Fruit fly (Drosophila melanogaster): ENCODE results near the gene CG13297.
"Not testable (repeated sequence)": the region's sequence is repeated elsewhere in the genome, so short reads cannot be mapped to it uniquely, and the experiment has no call there.

The CG13297 gene

dm6 chr3L:6160514-6160913 is 3.3 kb upstream of the CG13297 start, which contains the start of gene Cpr65Az:
Gene Cpr65Az (plus strand): TSS chr3L:6160814.
- TF ChIP-seq pan (optimal IDR thresholded peaks at IDR 0.05) = no peak
- TF ChIP-seq foxo (GFP tag; optimal IDR thresholded peaks at IDR 0.05) = no peak
- TF ChIP-seq Myc (optimal IDR thresholded peaks at IDR 0.05) = no peak
- TF ChIP-seq Dfd (GFP tag; optimal IDR thresholded peaks at IDR 0.05) = no peak
- no peak for TF ChIP-seq sage (GFP tag; optimal IDR thresholded peaks at IDR 0.05)
- no peak for TF ChIP-seq Sp1 (GFP tag; optimal IDR thresholded peaks at IDR 0.05)

- TF ChIP-seq Hr83 (GFP tag; optimal IDR thresholded peaks at IDR 0.05; ENCODE audit: poor library complexity, severe bottlenecking) = no peak
- no peak for TF ChIP-seq fru (GFP tag; optimal IDR thresholded peaks at IDR 0.05)
- no peak for TF ChIP-seq HLH106 (tag; optimal IDR thresholded peaks at IDR 0.05)
- TF ChIP-seq h (GFP tag; optimal IDR thresholded peaks at IDR 0.05) = no peak
- no peak for TF ChIP-seq dsf (GFP tag; optimal IDR thresholded peaks at IDR 0.05; ENCODE audit: borderline replicate concordance)
- TF ChIP-seq Vsx2 (GFP tag; optimal IDR thresholded peaks at IDR 0.05; ENCODE audit: partially characterized antibody) = no peak
- no peak for TF ChIP-seq lola (GFP tag; optimal IDR thresholded peaks at IDR 0.05)
Observed at dm6 chr3L:6159863-6160262, 2.7 kb upstream of the CG13297 start.

dm6 chr3L:6158530-6158929 is 1.4 kb upstream of the CG13297 start, which contains the start of gene Cpr65Ay:
Gene Cpr65Ay (minus strand): TSS chr3L:6158630.
- TF ChIP-seq Hnf4 (GFP tag; optimal IDR thresholded peaks at IDR 0.05) (no peak), pan (optimal IDR thresholded peaks at IDR 0.05) (no peak), sage (GFP tag; optimal IDR thresholded peaks at IDR 0.05) (no peak)

- TF ChIP-seq CG32264 (GFP tag; optimal IDR thresholded peaks at IDR 0.05) = no peak
- peak; percentile 72 for TF ChIP-seq Rel (GFP tag; optimal IDR thresholded peaks at IDR 0.05)
- no peak for TF ChIP-seq Rel (tag; optimal IDR thresholded peaks at IDR 0.05)
- no peak for TF ChIP-seq Myc (optimal IDR thresholded peaks at IDR 0.05)
- TF ChIP-seq pan (optimal IDR thresholded peaks at IDR 0.05) = no peak
- no peak for TF ChIP-seq brk (GFP tag; optimal IDR thresholded peaks at IDR 0.05)
- peak; percentile 41 for TF ChIP-seq Sp1 (GFP tag; optimal IDR thresholded peaks at IDR 0.05)
- no peak for TF ChIP-seq OdsH (GFP tag; optimal IDR thresholded peaks at IDR 0.05)
- TF ChIP-seq Vsx2 (GFP tag; optimal IDR thresholded peaks at IDR 0.05; ENCODE audit: partially characterized antibody) = no peak
- TF ChIP-seq tai (GFP tag; optimal IDR thresholded peaks at IDR 0.05) = no peak
- peak; percentile 44 for TF ChIP-seq CrebA (GFP tag; optimal IDR thresholded peaks at IDR 0.05; ENCODE audit: borderline replicate concordance)
- no peak for TF ChIP-seq dsf (GFP tag; optimal IDR thresholded peaks at IDR 0.05; ENCODE audit: borderline replicate concordance)
- no peak for TF ChIP-seq br (GFP tag; optimal IDR thresholded peaks at IDR 0.05)
- no peak for TF ChIP-seq sv (GFP tag; optimal IDR thresholded peaks at IDR 0.05)
Observed at dm6 chr3L:6154951-6155394, 2.2 kb downstream of the CG13297 start.

dm6 chr3L:6152531-6152930 is 4.6 kb downstream of the CG13297 start, which contains the start of gene Acp65Aa:
Gene Acp65Aa (minus strand): TSS chr3L:6152745.
- no peak for TF ChIP-seq dmrt93B (GFP tag; optimal IDR thresholded peaks at IDR 0.05)
- TF ChIP-seq rgr (GFP tag; optimal IDR thresholded peaks at IDR 0.05) = no peak
- TF ChIP-seq CG32264 (GFP tag; optimal IDR thresholded peaks at IDR 0.05) = no peak
- TF ChIP-seq CrebA (GFP tag; optimal IDR thresholded peaks at IDR 0.05; ENCODE audit: borderline replicate concordance) = no peak
- TF ChIP-seq psq (GFP tag; optimal IDR thresholded peaks at IDR 0.05) = no peak
- no peak for TF ChIP-seq sv (GFP tag; optimal IDR thresholded peaks at IDR 0.05)
- no peak for TF ChIP-seq Jra (GFP tag; optimal IDR thresholded peaks at IDR 0.05)
- no peak for TF ChIP-seq pan (optimal IDR thresholded peaks at IDR 0.05)

dm6 chr3L:6150757-6151354 is 6.3 kb downstream of the CG13297 start, which contains the start of the genes Cpr65Ax2 and Lcp65Aa:
Gene Cpr65Ax2 (minus strand): TSS chr3L:6150857.
Gene Lcp65Aa (plus strand): TSS chr3L:6151304.
- not testable (repeated sequence) for TF ChIP-seq h, CG32264, Abd-B (GFP tag; optimal IDR thresholded peaks at IDR 0.05)

dm6 chr3L:6149248-6149647 is 7.9 kb downstream of the CG13297 start, which contains the start of gene Lcp65Ab1:
Gene Lcp65Ab1 (plus strand): TSS chr3L:6149548.
- TF ChIP-seq Sp1 (GFP tag; optimal IDR thresholded peaks at IDR 0.05); tai (GFP tag; optimal IDR thresholded peaks at IDR 0.05); Hr83 (GFP tag; optimal IDR thresholded peaks at IDR 0.05; ENCODE audit: poor library complexity, severe bottlenecking): not testable (repeated sequence)

Data from whole organism, wandering third instar larva.